Worm (Caenorhabditis elegans): ENCODE results near the gene R10E4.7.

Gene R10E4.7

ce11 chrIII:4281955-4282618 is 12.5 kb upstream of the R10E4.7 start (continued):
- TF ChIP-seq ceh-9 (tag; optimal IDR thresholded peaks at IDR 0.05) (no peak), zag-1 (tag; optimal IDR thresholded peaks at IDR 0.05) (peak; percentile 75), nhr-67 (tag; optimal IDR thresholded peaks at IDR 0.05) (no peak), egl-5 (tag; optimal IDR thresholded peaks at IDR 0.05) (peak; percentile 92), fkh-10 (GFP tag; optimal IDR thresholded peaks at IDR 0.05) (peak; percentile 87)

DNA sequence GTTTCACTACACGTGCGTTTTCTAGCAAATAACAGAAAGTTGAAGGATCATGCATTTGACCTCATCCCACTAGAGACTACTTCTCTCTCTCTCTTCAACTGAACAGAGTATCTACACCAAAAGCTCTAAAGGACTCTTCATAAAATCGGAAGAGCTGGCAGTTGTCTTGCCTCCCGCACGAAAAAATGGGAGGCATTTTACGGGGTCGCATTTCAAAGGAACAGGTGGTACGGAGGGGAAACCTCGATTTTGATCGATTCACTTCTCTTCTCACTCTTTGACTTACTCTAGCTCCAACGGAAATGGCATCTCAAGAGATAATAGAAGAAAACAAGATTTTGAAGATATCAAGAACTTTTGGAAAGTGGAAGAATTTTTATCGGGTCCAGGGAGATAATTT is 11.4 kb upstream of the R10E4.7 start:
- TF ChIP-seq nhr-43 (tag; optimal IDR thresholded peaks at IDR 0.05; ENCODE audit: poor library complexity, severe bottlenecking) (no peak), pha-4 (tag; optimal IDR thresholded peaks at IDR 0.05) (no peak), ztf-4 (tag; optimal IDR thresholded peaks at IDR 0.05) (no peak), nhr-11 (tag; optimal IDR thresholded peaks at IDR 0.05) (peak; percentile 65), ceh-28 (tag; optimal IDR thresholded peaks at IDR 0.05) (peak; percentile 32), ceh-16 (tag; optimal IDR thresholded peaks at IDR 0.05) (no peak), elt-1 (tag; optimal IDR thresholded peaks at IDR 0.05) (no peak), eor-1 (tag; optimal IDR thresholded peaks at IDR 0.05) (no peak), ama-1 (optimal IDR thresholded peaks at IDR 0.05) (no peak), nhr-67 (tag; optimal IDR thresholded peaks at IDR 0.05) (no peak), lin-39 (tag; optimal IDR thresholded peaks at IDR 0.05) (peak; percentile 4), ceh-82 (tag; optimal IDR thresholded peaks at IDR 0.05) (no peak), mml-1 (tag; optimal IDR thresholded peaks at IDR 0.05) (no peak), pqm-1 (tag; optimal IDR thresholded peaks at IDR 0.05) (no peak), snpc-4 (tag; optimal IDR thresholded peaks at IDR 0.05) (no peak), egl-5 (tag; optimal IDR thresholded peaks at IDR 0.05) (peak; percentile 45), mdl-1 (tag; optimal IDR thresholded peaks at IDR 0.05) (no peak), nfya-1 (tag; optimal IDR thresholded peaks at IDR 0.05; ENCODE audit: insufficient read depth) (peak; percentile 15), fkh-10 (GFP tag; optimal IDR thresholded peaks at IDR 0.05) (no peak), nhr-237 (tag; optimal IDR thresholded peaks at IDR 0.05) (no peak), elt-3 (tag; optimal IDR thresholded peaks at IDR 0.05) (no peak), ceh-9 (tag; optimal IDR thresholded peaks at IDR 0.05) (no peak), jun-1 (tag; optimal IDR thresholded peaks at IDR 0.05) (no peak), lin-15B (tag; optimal IDR thresholded peaks at IDR 0.05) (no peak), aly-2 (tag; optimal IDR thresholded peaks at IDR 0.05) (no peak), nhr-28 (tag; optimal IDR thresholded peaks at IDR 0.05) (no peak), nhr-25 (tag; optimal IDR thresholded peaks at IDR 0.05) (no peak), nhr-76 (tag; optimal IDR thresholded peaks at IDR 0.05) (no peak), sea-2 (GFP tag; optimal IDR thresholded peaks at IDR 0.05) (no peak), hmg-11 (tag; optimal IDR thresholded peaks at IDR 0.05) (no peak)

- TF ChIP-seq mdl-1 (tag; optimal IDR thresholded peaks at IDR 0.05) (peak; percentile 70), egl-5 (tag; optimal IDR thresholded peaks at IDR 0.05) (no peak), pha-4 (tag; optimal IDR thresholded peaks at IDR 0.05) (peak; percentile 99), lin-39 (tag; optimal IDR thresholded peaks at IDR 0.05) (peak; percentile 4), ztf-11 (tag; optimal IDR thresholded peaks at IDR 0.05) (no peak), nhr-25 (tag; optimal IDR thresholded peaks at IDR 0.05) (peak; percentile 95), ceh-28 (tag; optimal IDR thresholded peaks at IDR 0.05) (peak; percentile 60), lsy-12 (tag; optimal IDR thresholded peaks at IDR 0.05) (peak; percentile 76), jun-1 (tag; optimal IDR thresholded peaks at IDR 0.05) (peak; percentile 84), pqm-1 (tag; optimal IDR thresholded peaks at IDR 0.05) (peak; percentile 30), unc-62 (GFP tag; optimal IDR thresholded peaks at IDR 0.05) (no peak), egl-27 (tag; optimal IDR thresholded peaks at IDR 0.05) (peak; percentile 57), nhr-43 (tag; optimal IDR thresholded peaks at IDR 0.05; ENCODE audit: poor library complexity, severe bottlenecking) (peak; percentile 94), snpc-4 (tag; optimal IDR thresholded peaks at IDR 0.05) (peak; percentile 43), nhr-12 (tag; optimal IDR thresholded peaks at IDR 0.05) (no peak), lin-15B (tag; optimal IDR thresholded peaks at IDR 0.05) (peak; percentile 40), ceh-9 (tag; optimal IDR thresholded peaks at IDR 0.05) (no peak), tbx-2 (tag; optimal IDR thresholded peaks at IDR 0.05) (peak; percentile 49), skn-1 (tag; optimal IDR thresholded peaks at IDR 0.05) (no peak), ceh-82 (tag; optimal IDR thresholded peaks at IDR 0.05) (no peak), nhr-11 (tag; optimal IDR thresholded peaks at IDR 0.05) (no peak), nfya-1 (tag; optimal IDR thresholded peaks at IDR 0.05; ENCODE audit: insufficient read depth) (peak; percentile 73), R02D3.7 (tag; optimal IDR thresholded peaks at IDR 0.05) (peak; percentile 11), elt-3 (tag; optimal IDR thresholded peaks at IDR 0.05) (peak in 1 of 3 experiments; percentile 27), fos-1 (tag; optimal IDR thresholded peaks at IDR 0.05) (peak; percentile 16), hmg-11 (tag; optimal IDR thresholded peaks at IDR 0.05) (peak; percentile 69), elt-2 (tag; optimal IDR thresholded peaks at IDR 0.05) (peak; percentile 77), nhr-23 (tag; optimal IDR thresholded peaks at IDR 0.05) (peak; percentile 93), ceh-16 (tag; optimal IDR thresholded peaks at IDR 0.05) (no peak), elt-1 (tag; optimal IDR thresholded peaks at IDR 0.05) (peak; percentile 28)
Measured at ce11 chrIII:4284732-4285165, 9.9 kb upstream of the R10E4.7 start.
